Fruit fly (Drosophila melanogaster) whole organism: ENCODE data around the gene CG32700.
A peak's percentile ranks its signal among the peaks of the same experiment; 100 is the strongest.

ENCODE experiments used
- CG8478 ChIP-seq: fragments of >200 bp; optimal IDR thresholded peaks from 2 replicates; lab custom pipeline; 2018; ENCODE audit warnings: inconsistent platforms
- Dll ChIP-seq: fragments of >200 bp; optimal IDR thresholded peaks from 2 replicates; lab custom pipeline; 2017
- EcR ChIP-seq, 2 experiments: fragments of >200 bp; optimal IDR thresholded peaks; 2 replicates each; lab custom pipeline; 2017; ENCODE audit warnings: missing biosample characterization in 2 of 2, missing genetic modification characterization in 2 of 2, missing genetic modification reagents in 2 of 2
- pan ChIP-seq: fragments of >200 bp; optimal IDR thresholded peaks from 2 replicates; lab custom pipeline; 2017
- psq ChIP-seq: fragments of >200 bp; optimal IDR thresholded peaks from 2 replicates; lab custom pipeline; 2017
- usp ChIP-seq: fragments of >200 bp; optimal IDR thresholded peaks from 2 replicates; lab custom pipeline; 2017; ENCODE audit warnings: missing biosample characterization, missing genetic modification characterization, mixed read lengths

CG32700 gene

dm6 chrX:9550565-9551145 lies at the start of gene CG32700:
Gene CG32700, minus strand, starts transcription at chrX:9550838.
- TF ChIP-seq EcR (GFP tag; optimal IDR thresholded peaks at IDR 0.05; lab: Kevin White, UChicago) (no peak), Dll (lab: Kevin White, UChicago) (no peak), psq (no peak)

DNA sequence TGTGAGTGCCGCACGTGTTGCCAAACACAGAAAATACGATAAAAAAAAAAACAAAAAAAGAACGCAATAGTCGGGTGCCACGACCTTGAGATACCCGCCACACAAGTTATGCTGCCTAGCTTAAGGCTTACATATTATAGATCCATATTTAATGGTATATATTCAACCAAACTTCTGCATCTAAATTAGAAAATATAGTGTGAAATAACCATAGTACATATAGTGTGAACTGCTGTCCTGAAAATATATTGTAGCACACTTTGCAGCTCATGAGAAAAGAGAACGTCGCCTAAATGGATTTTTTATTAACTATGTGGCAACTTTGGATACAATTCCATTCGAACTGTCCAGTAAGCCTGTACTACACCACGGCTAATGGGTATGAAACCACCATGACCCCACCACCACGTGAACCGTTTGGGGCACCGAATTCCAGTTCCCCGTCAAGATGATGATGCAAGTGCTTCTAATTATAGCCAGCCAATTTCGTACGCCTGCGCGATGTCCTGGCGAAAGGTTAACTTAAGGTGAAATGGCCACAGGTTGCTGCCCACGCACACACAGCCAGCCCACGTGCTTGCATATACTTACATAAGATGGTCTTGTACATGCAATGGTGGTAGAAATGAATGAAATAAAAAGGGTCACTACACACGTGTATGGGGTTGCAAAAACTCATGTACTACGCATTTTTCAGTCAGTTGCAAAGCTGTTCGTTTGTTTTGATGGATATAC lies 49.6 kb upstream of the CG32700 start:
- TF ChIP-seq pan (lab: Kevin White, UChicago) = peak; percentile 66
- no peak for TF ChIP-seq Dll (lab: Kevin White, UChicago)

dm6 chrX:9599158-9600082 lies 48.8 kb upstream of the CG32700 start:
- TF ChIP-seq psq = no peak
- no peak for TF ChIP-seq Dll (lab: Kevin White, UChicago)
- no peak for TF ChIP-seq CG8478
- no peak for TF ChIP-seq EcR (GFP tag; optimal IDR thresholded peaks at IDR 0.05; lab: Kevin White, UChicago)

dm6 chrX:9598106-9598505 lies 47.5 kb upstream of the CG32700 start:
- TF ChIP-seq usp (GFP tag; lab: Kevin White, UChicago) (no peak), CG8478 (no peak), pan (lab: Kevin White, UChicago) (no peak), psq (no peak), EcR (GFP tag; optimal IDR thresholded peaks at IDR 0.05; lab: Kevin White, UChicago) (no peak), Dll (lab: Kevin White, UChicago) (no peak)

dm6 chrX:9595312-9595931 lies 44.8 kb upstream of the CG32700 start:
- TF ChIP-seq Dll (lab: Kevin White, UChicago) (no peak), EcR (GFP tag; optimal IDR thresholded peaks at IDR 0.05; lab: Kevin White, UChicago) (no peak), psq (no peak), usp (GFP tag; lab: Kevin White, UChicago) (no peak), pan (lab: Kevin White, UChicago) (no peak), CG8478 (no peak)

dm6 chrX:9594446-9594845 lies 43.8 kb upstream of the CG32700 start:
- TF ChIP-seq psq = no peak
- no peak for TF ChIP-seq usp (GFP tag; lab: Kevin White, UChicago)
- TF ChIP-seq CG8478 = no peak
- TF ChIP-seq pan (lab: Kevin White, UChicago) = no peak
- TF ChIP-seq Dll (lab: Kevin White, UChicago) = no peak
- TF ChIP-seq EcR (GFP tag; optimal IDR thresholded peaks at IDR 0.05; lab: Kevin White, UChicago) = no peak

DNA sequence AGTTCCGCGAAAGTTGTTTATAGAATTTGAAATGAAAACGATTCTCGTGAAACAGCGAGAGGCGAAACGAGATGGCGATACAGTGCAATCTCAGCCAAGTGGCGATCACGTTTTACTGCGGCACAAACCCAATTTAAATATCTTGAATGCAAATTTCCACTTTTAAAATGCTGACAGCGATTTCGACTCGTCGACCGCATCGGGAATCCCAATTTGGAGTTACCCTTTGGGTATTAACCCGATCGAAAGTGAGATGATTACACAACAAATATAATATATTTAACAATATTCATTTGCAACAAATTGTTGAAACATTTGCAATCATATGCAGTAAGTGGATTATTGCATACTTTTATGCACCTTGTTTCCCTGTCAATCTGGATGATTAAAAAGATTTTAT lies 40.0 kb upstream of the CG32700 start:
- TF ChIP-seq CG8478 = no peak
- TF ChIP-seq Dll (lab: Kevin White, UChicago) = no peak
- TF ChIP-seq usp (GFP tag; lab: Kevin White, UChicago) = no peak
- TF ChIP-seq EcR (GFP tag; optimal IDR thresholded peaks at IDR 0.05; lab: Kevin White, UChicago) = no peak
- TF ChIP-seq pan (lab: Kevin White, UChicago) = no peak
- no peak for TF ChIP-seq psq

DNA sequence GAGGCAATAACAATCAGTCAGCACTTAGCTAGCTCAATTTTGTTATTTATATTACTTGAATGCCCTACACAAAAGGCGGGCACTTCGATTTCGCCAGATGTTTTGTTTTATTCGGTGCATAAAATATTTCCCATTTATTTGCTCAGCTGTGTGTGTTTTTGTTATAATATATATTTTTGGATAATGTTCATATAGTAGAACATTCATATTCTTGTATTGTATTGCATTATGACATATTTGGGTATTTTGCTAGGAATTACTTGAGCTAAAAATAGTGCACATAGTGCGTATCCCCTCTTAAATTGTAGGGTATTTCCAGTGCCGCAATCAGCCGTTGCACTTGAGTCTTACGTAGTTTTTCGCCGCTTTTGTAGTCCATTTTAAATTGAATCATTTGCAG lies 39.3 kb upstream of the CG32700 start:
- TF ChIP-seq Dll (lab: Kevin White, UChicago) = no peak
- TF ChIP-seq usp (GFP tag; lab: Kevin White, UChicago) = no peak
- TF ChIP-seq EcR (GFP tag; optimal IDR thresholded peaks at IDR 0.05; lab: Kevin White, UChicago) = no peak

dm6 chrX:9587881-9588280 lies 37.2 kb upstream of the CG32700 start:
- TF ChIP-seq Dll (lab: Kevin White, UChicago) (no peak), usp (GFP tag; lab: Kevin White, UChicago) (no peak), CG8478 (no peak), EcR (GFP tag; optimal IDR thresholded peaks at IDR 0.05; lab: Kevin White, UChicago) (no peak), psq (no peak), pan (lab: Kevin White, UChicago) (no peak)

dm6 chrX:9586627-9587026 lies 36.0 kb upstream of the CG32700 start:
- TF ChIP-seq pan (lab: Kevin White, UChicago) (no peak), EcR (GFP tag; optimal IDR thresholded peaks at IDR 0.05; lab: Kevin White, UChicago) (no peak), Dll (lab: Kevin White, UChicago) (no peak), usp (GFP tag; lab: Kevin White, UChicago) (no peak), psq (no peak), CG8478 (no peak)

dm6 chrX:9586038-9586437 lies 35.4 kb upstream of the CG32700 start:
- TF ChIP-seq pan (lab: Kevin White, UChicago) (peak; percentile 57), Dll (lab: Kevin White, UChicago) (no peak)
